Worm (Caenorhabditis elegans) whole organism, L2 larva: ENCODE measurements around the gene F46F2.5.

Experiments
- F13H6.1 ChIP-seq: sonication (generic microtip); optimal IDR thresholded peaks from 2 replicates; lab custom pipeline; 2016; ENCODE audit warnings: missing genetic modification characterization, missing compliant biosample characterization
- blmp-1 ChIP-seq: sonication (generic microtip); optimal IDR thresholded peaks from 2 replicates; lab custom pipeline; 2017; ENCODE audit warnings: missing genetic modification characterization, mild to moderate bottlenecking, missing compliant biosample characterization, antibody characterized with exemption, moderate library complexity; ENCODE audit not compliant: insufficient read depth
- crh-2 ChIP-seq: sonication (generic microtip); optimal IDR thresholded peaks from 2 replicates; lab custom pipeline; 2017; ENCODE audit warnings: missing biosample characterization, missing genetic modification characterization
- dmd-4 ChIP-seq: sonication (generic microtip); optimal IDR thresholded peaks from 2 replicates; lab custom pipeline; 2017; ENCODE audit warnings: missing biosample characterization, missing genetic modification characterization
- lin-11 ChIP-seq: fragments of 150-350 bp; sonication (generic microtip); optimal IDR thresholded peaks from 2 replicates; lab custom pipeline; 2014; ENCODE audit warnings: missing biosample characterization, missing genetic modification characterization, inconsistent platforms, mixed read lengths
- nhr-25 ChIP-seq: fragments of 150-350 bp; sonication (generic microtip); optimal IDR thresholded peaks from 3 replicates; lab custom pipeline; 2014; ENCODE audit warnings: missing biosample characterization, missing genetic modification characterization
- nhr-77 ChIP-seq: fragments of 150-350 bp; optimal IDR thresholded peaks from 2 replicates; lab custom pipeline; 2014; ENCODE audit warnings: missing biosample characterization, missing genetic modification characterization
- skn-1 ChIP-seq: sonication (generic microtip); optimal IDR thresholded peaks from 2 replicates; lab custom pipeline; 2017; ENCODE audit warnings: missing biosample characterization, missing genetic modification characterization

DNA sequence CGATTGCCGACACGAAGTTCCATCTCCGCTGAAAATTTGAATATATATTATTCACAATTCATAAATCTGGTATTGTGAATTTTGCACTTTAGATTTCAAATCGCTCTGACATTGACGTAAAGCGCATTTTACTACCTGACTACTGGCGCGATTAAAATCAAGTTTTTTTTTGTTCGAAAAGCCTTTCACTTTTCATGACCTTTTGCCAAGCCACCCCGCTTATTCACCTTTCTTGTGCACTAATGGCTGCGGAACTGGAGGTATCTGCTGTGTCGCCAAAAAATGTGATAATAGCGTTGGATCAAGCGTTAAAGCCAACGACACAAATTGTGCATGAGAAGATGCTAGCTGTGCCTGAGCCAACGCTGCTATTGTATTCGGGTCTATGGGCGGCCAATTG is 10.4 kb downstream of the F46F2.5 start:
- TF ChIP-seq F13H6.1: peak; percentile 0
- TF ChIP-seq nhr-77 (tag; lab: Kevin White, UChicago): no peak
- TF ChIP-seq skn-1 (tag; lab: Kevin White, UChicago): no peak
- peak; percentile 93 for TF ChIP-seq blmp-1 (tag; lab: Kevin White, UChicago)
- TF ChIP-seq lin-11 (tag; lab: Kevin White, UChicago): no peak
- peak; percentile 76 for TF ChIP-seq nhr-25 (tag; lab: Kevin White, UChicago)
- no peak for TF ChIP-seq dmd-4 (tag; lab: Kevin White, UChicago)
- TF ChIP-seq crh-2 (tag; lab: Kevin White, UChicago): no peak
